Fruit fly (Drosophila melanogaster): ENCODE results near the gene CG12523.
A peak's percentile ranks its signal among the peaks of the same experiment; 100 is the strongest.

CG12523 gene

dm6 chr3L:10851107-10851762, 50.2 kb downstream of the CG12523 start (continued):
- TF ChIP-seq chm (GFP tag; IDR thresholded peaks at IDR 0.05) (peak; percentile 43; the same call in 1 of the 2 replicates), Deaf1 (tag; optimal IDR thresholded peaks at IDR 0.05) (peak; percentile 31), abd-A (tag; optimal IDR thresholded peaks at IDR 0.05) (peak; percentile 44), Pdp1 (GFP tag; optimal IDR thresholded peaks at IDR 0.05) (no peak), CG15479 (GFP tag; optimal IDR thresholded peaks at IDR 0.05) (peak; percentile 75), CG17912 (GFP tag; optimal IDR thresholded peaks at IDR 0.05) (peak; percentile 5), CG14710 (tag; optimal IDR thresholded peaks at IDR 0.05) (no peak), twi (tag; optimal IDR thresholded peaks at IDR 0.05) (peak; percentile 77), D (optimal IDR thresholded peaks at IDR 0.05) (peak; percentile 84), D (GFP tag; optimal IDR thresholded peaks at IDR 0.05) (no peak), CG15269 (tag; optimal IDR thresholded peaks at IDR 0.05) (no peak), nau (GFP tag; optimal IDR thresholded peaks at IDR 0.05) (no peak), nom (GFP tag; optimal IDR thresholded peaks at IDR 0.05) (peak; percentile 35), CG4707 (GFP tag; optimal IDR thresholded peaks at IDR 0.05) (no peak), Sry-δ (GFP tag; optimal IDR thresholded peaks at IDR 0.05) (no peak), CG32532 (GFP tag; IDR thresholded peaks at IDR 0.05) (no peak), ato (GFP tag; IDR thresholded peaks at IDR 0.05; ENCODE audit: partially characterized antibody) (no peak)

- TF ChIP-seq Oli (tag; optimal IDR thresholded peaks at IDR 0.05) = peak; percentile 43
- TF ChIP-seq HmgD (GFP tag; optimal IDR thresholded peaks at IDR 0.05) = no peak
- TF ChIP-seq ind (GFP tag; optimal IDR thresholded peaks at IDR 0.05) = no peak
- TF ChIP-seq CG12391 (tag; optimal IDR thresholded peaks at IDR 0.05) = peak; percentile 52
- peak; percentile 5; the same call in 1 of the 3 replicates for TF ChIP-seq row (GFP tag; IDR thresholded peaks at IDR 0.05)
- peak; percentile 41 for TF ChIP-seq CG7839 (tag; optimal IDR thresholded peaks at IDR 0.05)
- TF ChIP-seq CG9727 (GFP tag; optimal IDR thresholded peaks at IDR 0.05) = peak; percentile 72
- peak; percentile 56 for TF ChIP-seq CG14710 (tag; optimal IDR thresholded peaks at IDR 0.05)
- TF ChIP-seq CG12659 (GFP tag; optimal IDR thresholded peaks at IDR 0.05) = peak; percentile 18
- TF ChIP-seq tin (GFP tag; optimal IDR thresholded peaks at IDR 0.05) = peak; percentile 24
- no peak for TF ChIP-seq CG4328 (GFP tag; optimal IDR thresholded peaks at IDR 0.05)
- TF ChIP-seq CG7556 (GFP tag; optimal IDR thresholded peaks at IDR 0.05) = peak; percentile 76
- TF ChIP-seq cwo (GFP tag; optimal IDR thresholded peaks at IDR 0.05) = no peak
- TF ChIP-seq CG7963 (GFP tag; IDR thresholded peaks at IDR 0.05; ENCODE audit: partially characterized antibody) = no peak
- no peak for TF ChIP-seq CG1529 (GFP tag; optimal IDR thresholded peaks at IDR 0.05)
- TF ChIP-seq CG17361 (GFP tag; IDR thresholded peaks at IDR 0.05) = peak; percentile 84
- TF ChIP-seq CG4282 (GFP tag; optimal IDR thresholded peaks at IDR 0.05) = no peak
- TF ChIP-seq CG8290 (GFP tag; optimal IDR thresholded peaks at IDR 0.05) = no peak
- TF ChIP-seq CG8290 (tag; optimal IDR thresholded peaks at IDR 0.05) = no peak
- peak; percentile 34 for TF ChIP-seq tio (GFP tag; optimal IDR thresholded peaks at IDR 0.05)
- TF ChIP-seq Xrp1 (GFP tag; IDR thresholded peaks at IDR 0.05) = peak; percentile 21; the same call in 1 of the 2 replicates
- peak; percentile 22 for TF ChIP-seq CG2120 (GFP tag; optimal IDR thresholded peaks at IDR 0.05)
- TF ChIP-seq CG4404 (GFP tag; IDR thresholded peaks at IDR 0.05) = no peak
- peak; percentile 45 for TF ChIP-seq CG2678 (tag; optimal IDR thresholded peaks at IDR 0.05)
- no peak for TF ChIP-seq CG7357 (GFP tag; IDR thresholded peaks at IDR 0.05)
- TF ChIP-seq Hr51 (GFP tag; optimal IDR thresholded peaks at IDR 0.05) = peak in 1 of 2 experiments; percentile 56
- TF ChIP-seq CG18619 (GFP tag; optimal IDR thresholded peaks at IDR 0.05) = peak; percentile 55
- TF ChIP-seq gem (tag; optimal IDR thresholded peaks at IDR 0.05) = peak; percentile 76
- no peak for TF ChIP-seq CG12236 (GFP tag; optimal IDR thresholded peaks at IDR 0.05)
- TF ChIP-seq CG2712 (tag; optimal IDR thresholded peaks at IDR 0.05) = peak; percentile 66
- peak; percentile 20 for TF ChIP-seq unpg (GFP tag; optimal IDR thresholded peaks at IDR 0.05)
- peak; percentile 55 for TF ChIP-seq CG9437 (GFP tag; optimal IDR thresholded peaks at IDR 0.05)
- no peak for TF ChIP-seq gcm2 (GFP tag; optimal IDR thresholded peaks at IDR 0.05)
Observed at dm6 chr3L:10851853-10852346, 50.9 kb downstream of the CG12523 start.
